Worm (Caenorhabditis elegans) whole organism, late embryonic: ENCODE measurements around the gene col-41.

Experiments
- dve-1 ChIP-seq: sonication (generic microtip); optimal IDR thresholded peaks from 2 replicates; lab custom pipeline; 2017; ENCODE audit warnings: antibody characterized with exemption, mild to moderate bottlenecking, missing genetic modification characterization, missing compliant biosample characterization
- lin-11 ChIP-seq: fragments of 200-800 bp; sonication (Bioruptor generic); optimal IDR thresholded peaks from 2 replicates; lab custom pipeline; 2018; ENCODE audit warnings: mild to moderate bottlenecking, missing genetic modification characterization, missing compliant biosample characterization
- nhr-11 ChIP-seq: fragments of 150-350 bp; optimal IDR thresholded peaks from 2 replicates; lab custom pipeline; 2014; ENCODE audit warnings: missing biosample characterization, missing genetic modification characterization
- pha-4 ChIP-seq: fragments of 150-350 bp; optimal IDR thresholded peaks from 2 replicates; lab custom pipeline; 2018; ENCODE audit warnings: missing biosample characterization, missing genetic modification reagents, missing genetic modification characterization
- rnt-1 ChIP-seq: sonication (generic microtip); optimal IDR thresholded peaks from 2 replicates; lab custom pipeline; 2016; ENCODE audit warnings: missing genetic modification characterization, missing compliant biosample characterization

DNA sequence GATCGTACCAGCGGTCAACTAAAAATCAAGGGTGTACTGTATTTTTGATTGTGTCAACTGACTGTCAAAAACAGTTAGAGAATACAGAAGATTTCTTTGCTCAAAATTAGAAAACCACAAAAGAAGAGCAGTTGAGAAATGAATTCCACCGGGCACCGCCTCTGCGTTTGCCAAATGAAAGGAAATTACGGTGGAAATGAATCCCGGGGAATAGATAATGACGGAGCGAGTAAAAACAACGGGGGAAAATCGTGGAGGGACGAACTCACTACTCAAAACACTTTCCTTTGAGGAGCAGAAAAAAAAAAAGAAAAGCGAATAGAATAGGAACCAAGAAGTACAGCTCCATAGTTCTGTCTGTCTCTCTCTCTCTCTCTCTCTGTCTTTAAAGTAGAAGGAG is 27.9 kb downstream of the col-41 start:
- TF ChIP-seq lin-11 (tag; lab: Kevin White, UChicago) (no peak), dve-1 (no peak), rnt-1 (tag; lab: Kevin White, UChicago) (no peak), pha-4 (no peak), nhr-11 (no peak)
